Worm (Caenorhabditis elegans) whole organism, late embryonic: Measurements from ENCODE around the gene glct-6.

Experiments used
- F13H6.1 ChIP-seq: sonication (generic microtip); optimal IDR thresholded peaks from 2 replicates; lab custom pipeline; 2016; ENCODE audit warnings: missing genetic modification characterization, missing compliant biosample characterization
- K09A11.1 ChIP-seq: sonication (generic microtip); optimal IDR thresholded peaks from 2 replicates; lab custom pipeline; 2017; ENCODE audit warnings: antibody characterized with exemption, mild to moderate bottlenecking, missing genetic modification characterization, missing compliant biosample characterization; ENCODE audit not compliant: insufficient read depth
- ahr-1 ChIP-seq: sonication (generic microtip); optimal IDR thresholded peaks from 2 replicates; lab custom pipeline; 2016; ENCODE audit warnings: missing genetic modification characterization, missing compliant biosample characterization
- ceh-14 ChIP-seq: sonication (generic microtip); optimal IDR thresholded peaks from 2 replicates; lab custom pipeline; 2016; ENCODE audit warnings: missing genotype, missing genetic modification characterization, missing compliant biosample characterization
- ceh-18 ChIP-seq: sonication (generic microtip); optimal IDR thresholded peaks from 2 replicates; lab custom pipeline; 2016; ENCODE audit warnings: missing genetic modification characterization, missing compliant biosample characterization
- ceh-19 ChIP-seq: fragments of 200-800 bp; sonication (Bioruptor generic); optimal IDR thresholded peaks from 2 replicates; lab custom pipeline; 2018; ENCODE audit warnings: mild to moderate bottlenecking, missing genetic modification characterization, missing compliant biosample characterization
- ceh-31 ChIP-seq: sonication (generic microtip); optimal IDR thresholded peaks from 2 replicates; lab custom pipeline; 2016; ENCODE audit warnings: missing genetic modification characterization, missing compliant biosample characterization
- ceh-34 ChIP-seq: sonication (generic microtip); optimal IDR thresholded peaks from 2 replicates; lab custom pipeline; 2016; ENCODE audit warnings: mild to moderate bottlenecking, missing genetic modification characterization, missing compliant biosample characterization
- ceh-48 ChIP-seq: sonication (generic microtip); optimal IDR thresholded peaks from 2 replicates; lab custom pipeline; 2016; ENCODE audit warnings: missing genetic modification characterization, inconsistent platforms, missing compliant biosample characterization
- dmd-4 ChIP-seq: sonication (generic microtip); optimal IDR thresholded peaks from 2 replicates; lab custom pipeline; 2016; ENCODE audit warnings: borderline replicate concordance, missing genetic modification characterization, missing compliant biosample characterization
- dve-1 ChIP-seq: sonication (generic microtip); optimal IDR thresholded peaks from 2 replicates; lab custom pipeline; 2017; ENCODE audit warnings: antibody characterized with exemption, mild to moderate bottlenecking, missing genetic modification characterization, missing compliant biosample characterization
- elt-2 ChIP-seq: sonication (generic microtip); optimal IDR thresholded peaks from 2 replicates; lab custom pipeline; 2016; ENCODE audit warnings: missing genetic modification reagents, missing genetic modification characterization, missing compliant biosample characterization
- elt-4 ChIP-seq: sonication (generic microtip); optimal IDR thresholded peaks from 2 replicates; lab custom pipeline; 2016; ENCODE audit warnings: missing genetic modification characterization, missing compliant biosample characterization
- ets-4 ChIP-seq: sonication (generic microtip); optimal IDR thresholded peaks from 2 replicates; lab custom pipeline; 2016; ENCODE audit warnings: missing genetic modification characterization, missing compliant biosample characterization
- fax-1 ChIP-seq: sonication (generic microtip); optimal IDR thresholded peaks from 2 replicates; lab custom pipeline; 2016; ENCODE audit warnings: missing genotype, missing genetic modification characterization, missing compliant biosample characterization
- gmeb-2 ChIP-seq: sonication (generic microtip); optimal IDR thresholded peaks from 2 replicates; lab custom pipeline; 2016; ENCODE audit warnings: missing genetic modification characterization, inconsistent platforms, missing compliant biosample characterization
- hlh-13 ChIP-seq: fragments of 200-800 bp; sonication (Bioruptor generic); optimal IDR thresholded peaks from 2 replicates; lab custom pipeline; 2018; ENCODE audit warnings: mild to moderate bottlenecking, missing genetic modification characterization, missing compliant biosample characterization
- hlh-30 ChIP-seq: sonication (generic microtip); optimal IDR thresholded peaks from 2 replicates; lab custom pipeline; 2017; ENCODE audit warnings: antibody characterized with exemption, missing genetic modification characterization, missing compliant biosample characterization; ENCODE audit not compliant: insufficient read depth
- hlh-6 ChIP-seq: sonication (generic microtip); optimal IDR thresholded peaks from 2 replicates; lab custom pipeline; 2016; ENCODE audit warnings: missing genotype, missing genetic modification characterization, missing compliant biosample characterization
- hlh-8 ChIP-seq: sonication (generic microtip); optimal IDR thresholded peaks from 2 replicates; lab custom pipeline; 2016; ENCODE audit warnings: missing genotype, missing genetic modification characterization, missing compliant biosample characterization
- mec-3 ChIP-seq: sonication (generic microtip); optimal IDR thresholded peaks from 2 replicates; lab custom pipeline; 2016; ENCODE audit warnings: borderline replicate concordance, missing genetic modification characterization, missing compliant biosample characterization
- nfya-1 ChIP-seq: sonication (generic microtip); optimal IDR thresholded peaks from 2 replicates; lab custom pipeline; 2017; ENCODE audit warnings: missing genetic modification characterization, mild to moderate bottlenecking, missing compliant biosample characterization, antibody characterized with exemption, moderate library complexity
- odd-2 ChIP-seq: sonication (generic microtip); optimal IDR thresholded peaks from 2 replicates; lab custom pipeline; 2017; ENCODE audit warnings: antibody characterized with exemption, mild to moderate bottlenecking, missing genetic modification characterization, missing compliant biosample characterization
- pat-9 ChIP-seq: fragments of 200-800 bp; sonication (Bioruptor generic); optimal IDR thresholded peaks from 2 replicates; lab custom pipeline; 2018; ENCODE audit warnings: mild to moderate bottlenecking, missing genetic modification characterization, moderate library complexity, missing compliant biosample characterization
- pax-1 ChIP-seq: fragments of 150-350 bp; optimal IDR thresholded peaks from 2 replicates; lab custom pipeline; 2014; ENCODE audit warnings: missing biosample characterization, missing genetic modification characterization
- pha-2 ChIP-seq: sonication (generic microtip); optimal IDR thresholded peaks from 2 replicates; lab custom pipeline; 2017; ENCODE audit warnings: mild to moderate bottlenecking, missing genetic modification characterization, missing compliant biosample characterization
- pqm-1 ChIP-seq: sonication (generic microtip); optimal IDR thresholded peaks from 2 replicates; lab custom pipeline; 2016; ENCODE audit warnings: missing genetic modification characterization, missing compliant biosample characterization
- pros-1 ChIP-seq: fragments of 150-350 bp; optimal IDR thresholded peaks from 2 replicates; lab custom pipeline; 2014; ENCODE audit warnings: missing biosample characterization, missing genetic modification reagents, missing genetic modification characterization
- ref-2 ChIP-seq: sonication (generic microtip); optimal IDR thresholded peaks from 2 replicates; lab custom pipeline; 2016; ENCODE audit warnings: missing genetic modification characterization, missing compliant biosample characterization
- rnt-1 ChIP-seq: sonication (generic microtip); optimal IDR thresholded peaks from 2 replicates; lab custom pipeline; 2016; ENCODE audit warnings: missing genetic modification characterization, missing compliant biosample characterization
- sdc-2 ChIP-seq: sonication (generic microtip); optimal IDR thresholded peaks from 2 replicates; lab custom pipeline; 2016; ENCODE audit warnings: missing genotype, missing genetic modification characterization, missing compliant biosample characterization
- sox-4 ChIP-seq: sonication (generic microtip); optimal IDR thresholded peaks from 2 replicates; lab custom pipeline; 2017; ENCODE audit warnings: mild to moderate bottlenecking, missing genetic modification characterization, inconsistent platforms, missing compliant biosample characterization
- tbx-2 ChIP-seq: sonication (generic microtip); optimal IDR thresholded peaks from 2 replicates; lab custom pipeline; 2016; ENCODE audit warnings: missing genetic modification characterization, missing compliant biosample characterization
- unc-3 ChIP-seq, 2 experiments: fragments of 200-800 bp in 1 of 2; sonication (Bioruptor generic) in 1 of 2; sonication (generic microtip) in 1 of 2; conservative IDR thresholded peaks in 1 of 2; optimal IDR thresholded peaks in 1 of 2; 2 replicates each; pipeline versions ENCODE4 v1.3.6 to Lab custom; 2016 to 2022; ENCODE audit warnings: missing compliant biosample characterization in 2 of 2, missing genetic modification characterization in 2 of 2, missing genetic modification reagents in 1 of 2
- unc-42 ChIP-seq: sonication (generic microtip); optimal IDR thresholded peaks from 2 replicates; lab custom pipeline; 2016; ENCODE audit warnings: missing genotype, missing genetic modification characterization, missing compliant biosample characterization
- unc-55 ChIP-seq: sonication (generic microtip); optimal IDR thresholded peaks from 2 replicates; lab custom pipeline; 2017; ENCODE audit warnings: missing biosample characterization, missing genetic modification reagents, missing genetic modification characterization
- unc-86 ChIP-seq: sonication (generic microtip); optimal IDR thresholded peaks from 2 replicates; lab custom pipeline; 2016; ENCODE audit warnings: missing genetic modification characterization, missing compliant biosample characterization
- zip-5 ChIP-seq: sonication (generic microtip); optimal IDR thresholded peaks from 2 replicates; lab custom pipeline; 2016; ENCODE audit warnings: missing genetic modification characterization, missing compliant biosample characterization

The glct-6 gene

ce11 chrIV:3825388-3825787, 41.4 kb downstream of the glct-6 start:
- TF ChIP-seq dmd-4 (tag; lab: Kevin White, UChicago) = no peak
- TF ChIP-seq rnt-1 (tag; lab: Kevin White, UChicago) = peak; percentile 19
- peak; percentile 37 for TF ChIP-seq unc-55 (GFP tag; lab: Kevin White, UChicago)
- TF ChIP-seq, all 69 proteins: peak for 2

- no peak for TF ChIP-seq ceh-48 (tag; lab: Kevin White, UChicago)
- no peak for TF ChIP-seq fax-1 (tag; lab: Kevin White, UChicago)
- no peak for TF ChIP-seq sdc-2 (tag; lab: Kevin White, UChicago)
- TF ChIP-seq hlh-30 (tag; lab: Kevin White, UChicago) = no peak
- no peak for TF ChIP-seq hlh-6 (tag; lab: Kevin White, UChicago)
- TF ChIP-seq unc-42 (tag; lab: Kevin White, UChicago) = no peak
- no peak for TF ChIP-seq hlh-13 (GFP tag; lab: Kevin White, UChicago)
- no peak for TF ChIP-seq ceh-14 (tag; lab: Kevin White, UChicago)
- TF ChIP-seq unc-55 (GFP tag; lab: Kevin White, UChicago) = no peak
- TF ChIP-seq tbx-2 (tag; lab: Kevin White, UChicago) = no peak
- TF ChIP-seq K09A11.1 (tag; lab: Kevin White, UChicago) = no peak
- no peak for TF ChIP-seq ets-4 (tag; lab: Kevin White, UChicago)
- TF ChIP-seq ceh-34 (tag; lab: Kevin White, UChicago) = peak; percentile 64
- no peak for TF ChIP-seq elt-4
- no peak for TF ChIP-seq unc-3 (GFP tag; conservative IDR thresholded peaks at IDR 0.05; lab: Robert Waterston, UW)
- no peak for TF ChIP-seq unc-3 (tag; optimal IDR thresholded peaks at IDR 0.05; lab: Kevin White, UChicago)
- TF ChIP-seq hlh-8 (tag; lab: Kevin White, UChicago) = no peak
- TF ChIP-seq F13H6.1 (tag; lab: Kevin White, UChicago) = no peak
- no peak for TF ChIP-seq pha-2 (tag; lab: Kevin White, UChicago)
- no peak for TF ChIP-seq pqm-1 (tag; lab: Kevin White, UChicago)
- TF ChIP-seq ceh-19 (GFP tag; lab: Kevin White, UChicago) = peak; percentile 59
- peak; percentile 45 for TF ChIP-seq ref-2 (tag; lab: Kevin White, UChicago)
- TF ChIP-seq ahr-1 (tag; lab: Kevin White, UChicago) = no peak
- TF ChIP-seq unc-86 (tag; lab: Kevin White, UChicago) = no peak
- TF ChIP-seq sox-4 (tag; lab: Kevin White, UChicago) = no peak
- no peak for TF ChIP-seq zip-5 (tag; lab: Kevin White, UChicago)
Observed at ce11 chrIV:3826590-3827128, 42.6 kb downstream of the glct-6 start, which contains the start of gene F28F9.3. TSS of gene F28F9.3 (plus strand) at chrIV:3826890.

- TF ChIP-seq unc-86 (tag; lab: Kevin White, UChicago) = no peak
- no peak for TF ChIP-seq mec-3 (tag; lab: Kevin White, UChicago)
- no peak for TF ChIP-seq ceh-31 (tag; lab: Kevin White, UChicago)
- TF ChIP-seq pha-2 (tag; lab: Kevin White, UChicago) = no peak
- TF ChIP-seq ceh-14 (tag; lab: Kevin White, UChicago) = no peak
- TF ChIP-seq nfya-1 (tag; lab: Kevin White, UChicago) = no peak
- TF ChIP-seq ceh-18 (tag; lab: Kevin White, UChicago) = no peak
- no peak for TF ChIP-seq ref-2 (tag; lab: Kevin White, UChicago)
- no peak for TF ChIP-seq sdc-2 (tag; lab: Kevin White, UChicago)
- TF ChIP-seq pax-1 (tag; lab: Kevin White, UChicago) = no peak
Observed at ce11 chrIV:3827724-3828123, 43.7 kb downstream of the glct-6 start.

- no peak for TF ChIP-seq elt-2 (tag; lab: Kevin White, UChicago)
- no peak for TF ChIP-seq gmeb-2 (tag; lab: Kevin White, UChicago)
- no peak for TF ChIP-seq pat-9
- no peak for TF ChIP-seq dve-1 (tag; lab: Kevin White, UChicago)
- no peak for TF ChIP-seq pros-1 (tag; lab: Kevin White, UChicago)
- no peak for TF ChIP-seq tbx-2 (tag; lab: Kevin White, UChicago)
- no peak for TF ChIP-seq nfya-1 (tag; lab: Kevin White, UChicago)
- no peak for TF ChIP-seq odd-2
- no peak for TF ChIP-seq sox-4 (tag; lab: Kevin White, UChicago)
- no peak for TF ChIP-seq unc-42 (tag; lab: Kevin White, UChicago)
- TF ChIP-seq, all 69 proteins: peak for 0
Observed at ce11 chrIV:3832040-3832439, 48.0 kb downstream of the glct-6 start.
